Worm (Caenorhabditis elegans) whole organism, L2 larva: ENCODE results near the gene srh-213.
"Not testable (repeated sequence)": the region's sequence is repeated elsewhere in the genome, so short reads cannot be mapped to it uniquely, and the experiment has no call there.

Experiments
- F13H6.1 ChIP-seq: sonication (generic microtip); optimal IDR thresholded peaks from 2 replicates; lab custom pipeline; 2016; ENCODE audit warnings: missing genetic modification characterization, missing compliant biosample characterization
- ama-1 ChIP-seq: fragments of 150-350 bp; optimal IDR thresholded peaks from 2 replicates; lab custom pipeline; 2018; ENCODE audit warnings: inconsistent platforms
- elt-1 ChIP-seq: fragments of 150-350 bp; optimal IDR thresholded peaks from 2 replicates; lab custom pipeline; 2014; ENCODE audit warnings: missing biosample characterization, missing genetic modification characterization
- elt-3 ChIP-seq: sonication (generic microtip); optimal IDR thresholded peaks from 2 replicates; lab custom pipeline; 2017; ENCODE audit warnings: missing biosample characterization, missing genetic modification characterization
- lin-11 ChIP-seq: fragments of 150-350 bp; sonication (generic microtip); optimal IDR thresholded peaks from 2 replicates; lab custom pipeline; 2014; ENCODE audit warnings: missing biosample characterization, missing genetic modification characterization, inconsistent platforms, mixed read lengths
- unc-39 ChIP-seq: fragments of 150-350 bp; optimal IDR thresholded peaks from 2 replicates; lab custom pipeline; 2014; ENCODE audit warnings: missing biosample characterization, missing genetic modification characterization
- zag-1 ChIP-seq: fragments of 150-350 bp; optimal IDR thresholded peaks from 2 replicates; lab custom pipeline; 2014; ENCODE audit warnings: missing biosample characterization, missing genetic modification characterization

DNA sequence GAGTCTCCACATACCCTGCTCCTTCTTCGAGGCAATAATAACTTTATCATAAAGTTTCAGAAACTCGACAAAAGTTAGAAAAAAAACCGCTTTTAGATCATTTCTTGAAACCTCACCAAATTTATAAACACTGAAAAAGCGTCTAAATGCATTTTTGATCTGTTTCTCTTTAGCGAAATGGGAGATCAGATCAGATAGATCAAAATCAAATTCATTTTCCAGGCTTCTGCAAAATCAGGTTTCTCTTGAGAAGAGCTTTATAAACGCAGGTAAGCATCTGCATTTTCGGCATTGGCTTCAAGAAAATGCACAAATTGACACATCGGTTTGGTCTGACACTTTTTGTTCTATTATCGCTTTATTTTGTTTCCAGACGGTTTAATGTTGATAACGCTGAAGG lies 22.4 kb downstream of the srh-213 start, which contains the start of gene F40C5.1:
- not testable (repeated sequence) for TF ChIP-seq zag-1 (tag; lab: Kevin White, UChicago); lin-11; ama-1 (lab: Kevin White, UChicago); elt-3 (tag; lab: Kevin White, UChicago); F13H6.1 (tag; lab: Kevin White, UChicago); unc-39; elt-1 (tag; lab: Kevin White, UChicago)
